Worm (Caenorhabditis elegans): ENCODE measurements around the gene E02C12.6.
A peak's percentile ranks its signal among the peaks of the same experiment; 100 is the strongest.

The E02C12.6 gene

ce11 chrV:9327691-9328090 is 43.2 kb downstream of the E02C12.6 start (continued):
- peak; percentile 37 for TF ChIP-seq nhr-28 (tag; optimal IDR thresholded peaks at IDR 0.05)
- peak; percentile 13 for TF ChIP-seq dve-1 (tag; optimal IDR thresholded peaks at IDR 0.05; ENCODE audit: insufficient read depth)
- no peak for TF ChIP-seq daf-16 (GFP tag; optimal IDR thresholded peaks at IDR 0.05)
- peak; percentile 37 for TF ChIP-seq daf-16 (tag; optimal IDR thresholded peaks at IDR 0.05)
- TF ChIP-seq lin-1 (GFP tag; IDR thresholded peaks at IDR 0.05): no peak
- no peak for TF ChIP-seq snpc-4 (tag; optimal IDR thresholded peaks at IDR 0.05)
- peak; percentile 1 for TF ChIP-seq nhr-11 (tag; optimal IDR thresholded peaks at IDR 0.05)
- peak; percentile 6 for TF ChIP-seq mep-1 (tag; optimal IDR thresholded peaks at IDR 0.05)

ce11 chrV:9326903-9327302 is 44.0 kb downstream of the E02C12.6 start:
- no peak for TF ChIP-seq unc-130 (GFP tag; optimal IDR thresholded peaks at IDR 0.05)
- no peak for TF ChIP-seq snpc-1.2 (GFP tag; IDR thresholded peaks at IDR 0.05)
- TF ChIP-seq ceh-82 (tag; optimal IDR thresholded peaks at IDR 0.05): no peak
- peak; percentile 56 for TF ChIP-seq nhr-77 (tag; optimal IDR thresholded peaks at IDR 0.05)
- TF ChIP-seq ama-1 (optimal IDR thresholded peaks at IDR 0.05): peak; percentile 34

DNA sequence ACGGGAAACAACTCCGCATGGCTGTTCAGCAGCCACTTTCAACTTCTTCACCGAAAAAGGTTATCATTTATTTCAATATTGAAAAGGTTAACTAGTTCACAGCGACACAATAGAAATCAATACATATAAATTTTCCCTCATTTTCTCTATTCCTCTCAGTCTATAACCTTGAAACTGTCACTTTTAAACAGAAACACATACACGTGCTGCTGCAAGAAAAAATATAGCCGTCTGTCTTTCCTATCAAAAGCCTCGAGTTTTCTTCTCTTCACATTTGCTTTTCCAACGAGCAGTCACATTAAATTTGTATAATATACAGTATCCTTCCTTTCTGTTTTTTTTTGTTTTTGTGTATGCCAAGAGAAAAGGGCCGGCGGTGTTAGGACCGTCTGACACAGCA is 46.7 kb downstream of the E02C12.6 start:
- no peak for TF ChIP-seq nhr-6 (tag; optimal IDR thresholded peaks at IDR 0.05)
- peak; percentile 53 for TF ChIP-seq aha-1 (tag)
- no peak for TF ChIP-seq Y105C5A.15 (GFP tag; IDR thresholded peaks at IDR 0.05)
- TF ChIP-seq unc-62 (GFP tag; optimal IDR thresholded peaks at IDR 0.05 in 1 of 2): no peak
- no peak for TF ChIP-seq unc-62 (tag; optimal IDR thresholded peaks at IDR 0.05)
- TF ChIP-seq hlh-30 (tag; optimal IDR thresholded peaks at IDR 0.05; ENCODE audit: insufficient read depth): peak; percentile 56
- TF ChIP-seq lir-3 (tag; optimal IDR thresholded peaks at IDR 0.05): no peak
- TF ChIP-seq T26A8.4 (GFP tag; IDR thresholded peaks at IDR 0.05): no peak
- TF ChIP-seq arid-1 (GFP tag; conservative IDR thresholded peaks at IDR 0.05): no peak
- no peak for TF ChIP-seq lin-39 (tag; optimal IDR thresholded peaks at IDR 0.05)
- no peak for TF ChIP-seq lsy-2 (tag; optimal IDR thresholded peaks at IDR 0.05)
- TF ChIP-seq dmd-6 (GFP tag; IDR thresholded peaks at IDR 0.05): no peak
- no peak for TF ChIP-seq egl-27 (tag; optimal IDR thresholded peaks at IDR 0.05)
- no peak for TF ChIP-seq mes-2 (tag; optimal IDR thresholded peaks at IDR 0.05; ENCODE audit: poor library complexity, severe bottlenecking)
- no peak for TF ChIP-seq nhr-48 (tag; optimal IDR thresholded peaks at IDR 0.05)
- TF ChIP-seq lin-29 (GFP tag; IDR thresholded peaks at IDR 0.05): no peak
- no peak for TF ChIP-seq F49E8.2 (tag; optimal IDR thresholded peaks at IDR 0.05; ENCODE audit: borderline replicate concordance)
- TF ChIP-seq sdz-12 (GFP tag; optimal IDR thresholded peaks at IDR 0.05): no peak
- TF ChIP-seq nhr-237 (tag; optimal IDR thresholded peaks at IDR 0.05): no peak
- TF ChIP-seq daf-8 (GFP tag; IDR thresholded peaks at IDR 0.05): no peak
- no peak for TF ChIP-seq pha-4 (GFP tag; IDR thresholded peaks at IDR 0.05)
- TF ChIP-seq pha-4 (tag; optimal IDR thresholded peaks at IDR 0.05): no peak
- TF ChIP-seq mdl-1 (tag; optimal IDR thresholded peaks at IDR 0.05): peak; percentile 4 to 42
- TF ChIP-seq saeg-2 (GFP tag; IDR thresholded peaks at IDR 0.05): no peak
- TF ChIP-seq madf-9 (GFP tag; conservative IDR thresholded peaks at IDR 0.05): no peak
- TF ChIP-seq zfp-2 (tag; optimal IDR thresholded peaks at IDR 0.05): no peak
- no peak for TF ChIP-seq fos-1 (tag; optimal IDR thresholded peaks at IDR 0.05)
- TF ChIP-seq lin-1 (GFP tag; IDR thresholded peaks at IDR 0.05): no peak
- TF ChIP-seq nhr-102 (tag; optimal IDR thresholded peaks at IDR 0.05): no peak
- no peak for TF ChIP-seq tag-97 (GFP tag; IDR thresholded peaks at IDR 0.05)
- TF ChIP-seq nhr-42 (GFP tag; IDR thresholded peaks at IDR 0.05): no peak
- TF ChIP-seq T20F7.1 (GFP tag; optimal IDR thresholded peaks at IDR 0.05): no peak
- no peak for TF ChIP-seq nhr-11 (tag; optimal IDR thresholded peaks at IDR 0.05)
- no peak for TF ChIP-seq gei-8 (GFP tag; optimal IDR thresholded peaks at IDR 0.05)
- TF ChIP-seq php-3 (GFP tag; IDR thresholded peaks at IDR 0.05): no peak
- peak; percentile 56 for TF ChIP-seq mxl-3 (GFP tag; optimal IDR thresholded peaks at IDR 0.05)
- TF ChIP-seq madf-5 (GFP tag; IDR thresholded peaks at IDR 0.05): no peak
- no peak for TF ChIP-seq ZK546.5 (tag; optimal IDR thresholded peaks at IDR 0.05)
- peak; percentile 6 for TF ChIP-seq dve-1 (tag; optimal IDR thresholded peaks at IDR 0.05; ENCODE audit: insufficient read depth)
- TF ChIP-seq ztf-11 (tag; optimal IDR thresholded peaks at IDR 0.05): no peak
